Worm (Caenorhabditis elegans): ENCODE results near the gene K06A4.10.

Gene K06A4.10

DNA sequence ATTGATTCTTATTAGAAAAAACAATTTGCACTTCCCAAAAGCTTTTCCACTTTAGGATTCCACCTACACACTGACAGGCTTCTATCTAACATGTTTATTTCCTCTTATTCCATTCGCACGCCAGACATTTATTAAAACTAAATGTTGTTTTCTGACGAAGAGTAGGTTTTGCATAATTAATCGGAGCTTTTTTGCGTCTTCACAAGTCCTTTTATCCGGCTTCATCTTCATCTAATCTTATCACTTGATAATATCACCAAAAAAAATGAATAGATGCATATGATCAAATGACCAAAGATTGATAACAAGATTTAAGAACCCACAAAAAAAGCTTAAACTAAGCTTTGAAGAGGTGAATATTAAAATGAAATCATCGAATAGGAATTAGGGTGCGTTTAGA is 24.1 kb downstream of the K06A4.10 start:
- TF ChIP-seq nhr-47 (tag; optimal IDR thresholded peaks at IDR 0.05) (peak; percentile 22), sox-4 (tag; optimal IDR thresholded peaks at IDR 0.05) (peak; percentile 45), nhr-71 (tag; optimal IDR thresholded peaks at IDR 0.05) (peak; percentile 35), Y116A8C.19 (tag; optimal IDR thresholded peaks at IDR 0.05; ENCODE audit: borderline replicate concordance) (no peak), grh-1 (GFP tag; IDR thresholded peaks at IDR 0.05) (no peak), dsc-1 (tag; optimal IDR thresholded peaks at IDR 0.05) (peak; percentile 98), fkh-10 (GFP tag; optimal IDR thresholded peaks at IDR 0.05) (no peak), fkh-8 (tag; optimal IDR thresholded peaks at IDR 0.05) (peak; percentile 16), fkh-4 (tag; optimal IDR thresholded peaks at IDR 0.05; ENCODE audit: borderline replicate concordance) (peak; percentile 52), pax-3 (tag; optimal IDR thresholded peaks at IDR 0.05) (peak; percentile 80), nhr-12 (tag; optimal IDR thresholded peaks at IDR 0.05) (no peak), C16A3.4 (tag; optimal IDR thresholded peaks at IDR 0.05) (no peak), egl-13 (tag; optimal IDR thresholded peaks at IDR 0.05) (peak; percentile 47), unc-130 (tag; optimal IDR thresholded peaks at IDR 0.05) (no peak)

DNA sequence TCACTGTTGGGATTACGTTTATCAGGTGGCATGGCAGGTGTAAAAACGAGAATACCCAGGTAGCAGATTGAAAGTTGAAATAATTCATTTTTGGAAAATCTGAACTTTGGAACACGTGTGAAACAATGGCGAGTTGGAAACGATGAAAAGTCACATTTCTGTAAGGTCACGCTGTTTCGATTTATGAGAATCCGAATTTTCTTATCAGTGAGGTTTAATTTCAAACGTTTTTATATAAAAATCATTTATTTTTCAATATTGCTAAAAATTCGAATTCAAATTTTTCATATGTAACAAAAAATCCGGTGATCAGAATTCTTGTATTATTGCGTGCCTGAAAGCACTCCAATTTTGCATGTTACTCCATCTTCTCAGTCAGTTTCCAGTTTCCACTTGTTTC is 27.0 kb downstream of the K06A4.10 start, which contains the start of gene F07D3.3:
TSS of gene F07D3.3 (minus strand) at position 101 of the 400 bp plus-strand sequence.
- TF ChIP-seq lsy-2 (tag; optimal IDR thresholded peaks at IDR 0.05) = no peak
- no peak for TF ChIP-seq fkh-10 (GFP tag; optimal IDR thresholded peaks at IDR 0.05)
- TF ChIP-seq swsn-7 (tag; optimal IDR thresholded peaks at IDR 0.05) = no peak
- TF ChIP-seq mep-1 (tag; optimal IDR thresholded peaks at IDR 0.05) = no peak
- TF ChIP-seq mab-9 (GFP tag; IDR thresholded peaks at IDR 0.05) = no peak
- no peak for TF ChIP-seq dpl-1 (GFP tag; optimal IDR thresholded peaks at IDR 0.05)
- TF ChIP-seq unc-98 (GFP tag; IDR thresholded peaks at IDR 0.05) = no peak
- TF ChIP-seq nhr-84 (tag; optimal IDR thresholded peaks at IDR 0.05) = no peak
- TF ChIP-seq nhr-76 (tag; optimal IDR thresholded peaks at IDR 0.05) = no peak
- TF ChIP-seq ztf-11 (tag; optimal IDR thresholded peaks at IDR 0.05) = no peak
- TF ChIP-seq F16B12.6 (tag; optimal IDR thresholded peaks at IDR 0.05) = no peak
- no peak for TF ChIP-seq ceh-8 (GFP tag; optimal IDR thresholded peaks at IDR 0.05)
- TF ChIP-seq nhr-28 (tag; optimal IDR thresholded peaks at IDR 0.05) = no peak
- no peak for TF ChIP-seq nhr-20 (tag; optimal IDR thresholded peaks at IDR 0.05)
- no peak for TF ChIP-seq sox-4 (tag; optimal IDR thresholded peaks at IDR 0.05)
- no peak for TF ChIP-seq fkh-4 (tag; optimal IDR thresholded peaks at IDR 0.05; ENCODE audit: borderline replicate concordance)
- no peak for TF ChIP-seq egl-13 (tag; optimal IDR thresholded peaks at IDR 0.05)

DNA sequence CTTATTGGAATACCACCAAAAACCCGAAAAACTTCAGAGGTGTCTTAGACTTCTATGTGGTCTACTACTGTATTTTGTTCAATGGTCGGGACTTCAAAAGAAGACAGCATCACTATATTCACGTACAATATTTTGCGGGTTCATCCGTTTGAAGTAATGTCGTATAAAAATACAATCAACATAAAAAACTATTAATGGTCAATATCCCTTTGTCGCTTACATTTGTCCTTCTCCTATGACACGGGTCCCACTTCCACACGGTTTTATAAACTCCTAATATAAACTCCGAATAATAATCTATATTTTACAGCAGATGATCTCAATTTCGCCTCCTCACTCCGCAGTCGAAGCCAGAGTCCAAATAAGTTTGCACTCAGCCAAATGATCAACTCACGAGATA is 32.1 kb downstream of the K06A4.10 start:
- TF ChIP-seq hpl-2 (GFP tag; optimal IDR thresholded peaks at IDR 0.05) (no peak), unc-98 (GFP tag; IDR thresholded peaks at IDR 0.05) (no peak), lin-39 (tag; optimal IDR thresholded peaks at IDR 0.05) (no peak), irx-1 (tag; optimal IDR thresholded peaks at IDR 0.05) (no peak), hlh-4 (tag; optimal IDR thresholded peaks at IDR 0.05) (no peak), F16B12.6 (tag; optimal IDR thresholded peaks at IDR 0.05) (no peak), zag-1 (tag; optimal IDR thresholded peaks at IDR 0.05) (no peak), lin-15B (tag; optimal IDR thresholded peaks at IDR 0.05) (no peak), grh-1 (GFP tag; IDR thresholded peaks at IDR 0.05) (no peak), isw-1 (GFP tag; IDR thresholded peaks at IDR 0.05) (no peak), jun-1 (tag; optimal IDR thresholded peaks at IDR 0.05) (no peak), nhr-76 (tag; optimal IDR thresholded peaks at IDR 0.05) (no peak), nhr-71 (tag; optimal IDR thresholded peaks at IDR 0.05) (no peak), skn-1 (tag; optimal IDR thresholded peaks at IDR 0.05) (no peak), ceh-63 (GFP tag; optimal IDR thresholded peaks at IDR 0.05) (no peak), sptf-1 (tag; optimal IDR thresholded peaks at IDR 0.05) (no peak), nhr-85 (tag) (no peak), sox-4 (tag; optimal IDR thresholded peaks at IDR 0.05) (no peak)

All from whole organism, L1 larva.